Worm (Caenorhabditis elegans): Measurements from ENCODE around the gene F58F12.3.

Gene F58F12.3

ce11 chrII:6413788-6414187 lies 22.7 kb upstream of the F58F12.3 start:
- peak; percentile 12 for TF ChIP-seq lin-40 (tag; optimal IDR thresholded peaks at IDR 0.05)
- no peak for TF ChIP-seq ZK185.1 (tag; optimal IDR thresholded peaks at IDR 0.05; ENCODE audit: poor library complexity, severe bottlenecking)
- no peak for TF ChIP-seq nfyb-1 (GFP tag; IDR thresholded peaks at IDR 0.05)
- TF ChIP-seq cebp-1 (GFP tag; IDR thresholded peaks at IDR 0.05) = no peak
- peak; percentile 16 for TF ChIP-seq cebp-1 (tag; optimal IDR thresholded peaks at IDR 0.05)
- TF ChIP-seq nhr-80 (tag; optimal IDR thresholded peaks at IDR 0.05) = peak; percentile 90
- TF ChIP-seq dox-1 (GFP tag; IDR thresholded peaks at IDR 0.05) = peak; percentile 31; the same call in 1 of the 2 replicates
- TF ChIP-seq lag-1 (GFP tag; IDR thresholded peaks at IDR 0.05) = no peak
- TF ChIP-seq atf-7 (tag; optimal IDR thresholded peaks at IDR 0.05) = no peak
- no peak for TF ChIP-seq rcor-1 (GFP tag; IDR thresholded peaks at IDR 0.05)
- peak in 1 of 2 experiments; percentile 24 for TF ChIP-seq let-607 (tag; optimal IDR thresholded peaks at IDR 0.05)
- TF ChIP-seq B0261.1 (tag; optimal IDR thresholded peaks at IDR 0.05) = no peak
- TF ChIP-seq hlh-26 (GFP tag; conservative IDR thresholded peaks at IDR 0.05) = no peak
- peak; percentile 53 for TF ChIP-seq ets-4 (GFP tag; optimal IDR thresholded peaks at IDR 0.05)
- TF ChIP-seq hrde-1 (tag; optimal IDR thresholded peaks at IDR 0.05; ENCODE audit: borderline replicate concordance) = no peak
- TF ChIP-seq sptf-2 (GFP tag; optimal IDR thresholded peaks at IDR 0.05) = no peak
- peak; percentile 57 for TF ChIP-seq F23B12.7 (tag; optimal IDR thresholded peaks at IDR 0.05; ENCODE audit: insufficient read depth)
- no peak for TF ChIP-seq mxl-1 (tag; optimal IDR thresholded peaks at IDR 0.05)
- no peak for TF ChIP-seq let-526 (GFP tag; IDR thresholded peaks at IDR 0.05)
- TF ChIP-seq unc-130 (GFP tag; optimal IDR thresholded peaks at IDR 0.05) = no peak
- peak; percentile 26; the same call in 1 of the 2 replicates for TF ChIP-seq egl-44 (GFP tag; IDR thresholded peaks at IDR 0.05)
- no peak for TF ChIP-seq snpc-1.1 (tag; optimal IDR thresholded peaks at IDR 0.05; ENCODE audit: insufficient read depth)
- TF ChIP-seq unc-62 (GFP tag; optimal IDR thresholded peaks at IDR 0.05) = peak; percentile 33

- no peak for TF ChIP-seq ztf-18 (tag; optimal IDR thresholded peaks at IDR 0.05)
- TF ChIP-seq egrh-3 (GFP tag; IDR thresholded peaks at IDR 0.05) = 0 out of 2 replicates have a peak, but pooled peaks have one; percentile 11
- no peak for TF ChIP-seq madf-6 (GFP tag; IDR thresholded peaks at IDR 0.05)
- TF ChIP-seq nhr-80 (tag; optimal IDR thresholded peaks at IDR 0.05) = no peak
- no peak for TF ChIP-seq nfyb-1 (GFP tag; IDR thresholded peaks at IDR 0.05)
- no peak for TF ChIP-seq K11D2.4 (GFP tag; IDR thresholded peaks at IDR 0.05)
- TF ChIP-seq zfh-2 (GFP tag; conservative IDR thresholded peaks at IDR 0.05) = peak; percentile 72
- TF ChIP-seq ceh-100 (GFP tag; IDR thresholded peaks at IDR 0.05) = no peak
These were observed 20.8 kb upstream of the F58F12.3 start for ce11 chrII:6411660-6412451.

DNA sequence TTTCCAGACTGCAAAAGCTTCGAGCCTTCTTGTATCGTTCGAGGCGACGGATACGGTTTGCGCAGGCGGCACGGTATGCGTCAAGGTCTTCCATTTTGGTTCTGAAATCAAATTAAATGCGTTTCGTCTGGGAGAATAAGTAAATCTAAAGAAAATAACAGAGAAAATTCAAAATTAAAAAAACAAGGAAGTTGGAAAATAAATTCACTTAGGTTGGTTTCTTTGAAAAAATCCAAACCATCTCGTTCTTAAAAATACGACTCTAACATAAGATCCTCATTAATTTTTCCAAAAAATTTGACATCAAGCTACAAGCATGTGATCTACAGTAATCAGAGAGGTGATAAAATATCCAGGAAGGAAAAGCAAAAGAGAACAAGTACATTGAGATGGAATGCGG lies 19.1 kb upstream of the F58F12.3 start, which contains the start of gene T25D10.4:
TSS of gene T25D10.4 (minus strand) at position 101 of the 400 bp plus-strand sequence.
- no peak for TF ChIP-seq snpc-4 (GFP tag; optimal IDR thresholded peaks at IDR 0.05)
- TF ChIP-seq snpc-4 (tag; optimal IDR thresholded peaks at IDR 0.05) = no peak
- TF ChIP-seq nhr-80 (tag; optimal IDR thresholded peaks at IDR 0.05) = no peak
- no peak for TF ChIP-seq F52B5.7 (tag; optimal IDR thresholded peaks at IDR 0.05)
- no peak for TF ChIP-seq mxl-1 (tag; optimal IDR thresholded peaks at IDR 0.05)
- TF ChIP-seq ztf-25 (GFP tag; IDR thresholded peaks at IDR 0.05) = no peak
- no peak for TF ChIP-seq attf-6 (GFP tag; IDR thresholded peaks at IDR 0.05)
- no peak for TF ChIP-seq zfh-2 (GFP tag; conservative IDR thresholded peaks at IDR 0.05)
- TF ChIP-seq nfya-2 (GFP tag; IDR thresholded peaks at IDR 0.05) = no peak
- no peak for TF ChIP-seq ceh-79 (tag; optimal IDR thresholded peaks at IDR 0.05)
- no peak for TF ChIP-seq madf-8 (GFP tag; conservative IDR thresholded peaks at IDR 0.05)
- TF ChIP-seq bed-2 (GFP tag; IDR thresholded peaks at IDR 0.05) = no peak
- no peak for TF ChIP-seq lsl-1 (GFP tag; optimal IDR thresholded peaks at IDR 0.05)
- no peak for TF ChIP-seq let-607 (tag; optimal IDR thresholded peaks at IDR 0.05)
- no peak for TF ChIP-seq sptf-2 (GFP tag; optimal IDR thresholded peaks at IDR 0.05)
- no peak for TF ChIP-seq nhr-90 (tag; optimal IDR thresholded peaks at IDR 0.05)
- TF ChIP-seq ama-1 (optimal IDR thresholded peaks at IDR 0.05) = no peak
- no peak for TF ChIP-seq ama-1 (GFP tag; optimal IDR thresholded peaks at IDR 0.05)
- no peak for TF ChIP-seq egl-44 (GFP tag; IDR thresholded peaks at IDR 0.05)
- no peak for TF ChIP-seq D2030.7 (GFP tag; IDR thresholded peaks at IDR 0.05)
- TF ChIP-seq ceh-100 (GFP tag; IDR thresholded peaks at IDR 0.05) = no peak
